Worm (Caenorhabditis elegans): Measurements from ENCODE around the gene oac-1.

DNA sequence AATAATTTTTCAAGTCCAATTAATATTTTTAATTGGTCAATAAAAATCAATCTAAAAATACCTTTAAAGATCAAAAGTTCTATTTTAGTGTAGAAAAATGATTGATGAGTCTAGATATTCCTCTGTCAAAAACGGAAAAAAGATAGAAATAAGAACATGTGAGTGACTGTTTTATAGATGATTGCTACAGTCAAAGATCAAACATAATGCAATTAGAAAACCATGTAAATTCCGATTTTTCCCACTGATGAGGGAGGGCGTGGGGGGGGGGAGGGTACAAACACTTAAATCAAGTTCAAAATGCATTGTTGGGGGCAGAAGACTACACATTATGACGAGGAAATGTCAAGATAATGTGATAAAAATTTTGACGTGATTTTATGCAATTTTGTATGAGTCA lies 29.6 kb downstream of the oac-1 start:
- no peak for TF ChIP-seq him-1 (tag; optimal IDR thresholded peaks at IDR 0.05)
- TF ChIP-seq dao-5 (tag; optimal IDR thresholded peaks at IDR 0.05), result no peak
- TF ChIP-seq W03F9.2 (tag; optimal IDR thresholded peaks at IDR 0.05), result no peak
